Worm (Caenorhabditis elegans) whole organism, L4/young adult: Measurements from ENCODE around the gene rap-2.

ENCODE experiments used
- W03F9.2 ChIP-seq: fragments of 150-350 bp; optimal IDR thresholded peaks from 2 replicates; lab custom pipeline; 2014; ENCODE audit warnings: missing biosample characterization, missing genetic modification characterization
- dao-5 ChIP-seq: sonication (generic microtip); optimal IDR thresholded peaks from 2 replicates; lab custom pipeline; 2016; ENCODE audit warnings: missing genotype, missing genetic modification characterization, moderate library complexity, missing compliant biosample characterization
- him-1 ChIP-seq: sonication (generic microtip); optimal IDR thresholded peaks from 2 replicates; lab custom pipeline; 2016; ENCODE audit warnings: missing genotype, missing genetic modification reagents, missing genetic modification characterization, missing compliant biosample characterization

DNA sequence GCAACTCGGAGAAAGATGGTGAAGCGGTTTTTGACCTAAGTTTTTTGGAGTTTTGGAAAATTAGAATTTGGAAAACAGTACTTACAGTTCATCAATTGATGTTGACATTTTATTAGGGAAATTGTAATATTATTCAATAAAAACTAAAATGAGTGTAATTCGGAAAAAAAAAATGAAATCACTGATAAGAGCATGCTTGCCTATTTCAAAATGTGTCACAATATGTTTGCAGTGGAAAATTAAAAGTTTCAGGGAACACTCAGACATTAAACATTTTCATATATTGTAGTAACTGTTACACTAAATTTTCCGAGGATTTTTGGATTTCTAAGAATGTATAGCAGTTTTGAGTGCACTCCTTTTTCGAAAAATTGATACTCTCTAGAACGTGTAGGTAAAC is 11.5 kb downstream of the rap-2 start, which contains the start of the genes fbxa-82 and C25D7.5:
- no peak for TF ChIP-seq him-1 (tag; lab: Kevin White, UChicago)
- TF ChIP-seq dao-5 (tag; lab: Kevin White, UChicago): no peak
- no peak for TF ChIP-seq W03F9.2
